Worm (Caenorhabditis elegans) whole organism, mixed stage, embryonic: Measurements from ENCODE around the gene pas-2.

Experiments used
- M03D4.4 ChIP-seq: sonication (generic microtip); optimal IDR thresholded peaks from 2 replicates; lab custom pipeline; 2017; ENCODE audit warnings: mild to moderate bottlenecking, missing genetic modification characterization, missing compliant biosample characterization
- bed-3 ChIP-seq: fragments of 200-800 bp; sonication (Bioruptor generic); optimal IDR thresholded peaks from 3 replicates; lab custom pipeline; 2018; ENCODE audit warnings: mild to moderate bottlenecking, missing genetic modification characterization, moderate library complexity, missing compliant biosample characterization
- blmp-1 ChIP-seq: fragments of 150-350 bp; optimal IDR thresholded peaks from 2 replicates; lab custom pipeline; 2014; ENCODE audit warnings: missing biosample characterization, missing genetic modification characterization
- ceh-39 ChIP-seq: fragments of 150-350 bp; optimal IDR thresholded peaks from 2 replicates; lab custom pipeline; 2014; ENCODE audit warnings: missing biosample characterization, missing genetic modification characterization
- ceh-43 ChIP-seq: fragments of 200-800 bp; sonication (Bioruptor generic); optimal IDR thresholded peaks from 2 replicates; lab custom pipeline; 2018; ENCODE audit warnings: mild to moderate bottlenecking, missing genetic modification characterization, moderate library complexity, missing compliant biosample characterization
- ceh-83 ChIP-seq: fragments of 200-800 bp; sonication (Bioruptor generic); optimal IDR thresholded peaks from 2 replicates; lab custom pipeline; 2018; ENCODE audit warnings: mild to moderate bottlenecking, missing genetic modification characterization, missing compliant biosample characterization
- ces-1 ChIP-seq: fragments of 150-350 bp; optimal IDR thresholded peaks from 2 replicates; lab custom pipeline; 2014; ENCODE audit warnings: missing biosample characterization, missing genetic modification reagents, missing genetic modification characterization
- cnd-1 ChIP-seq: fragments of 200-800 bp; sonication (Bioruptor generic); optimal IDR thresholded peaks from 2 replicates; lab custom pipeline; 2018; ENCODE audit warnings: mild to moderate bottlenecking, missing genetic modification characterization, missing compliant biosample characterization
- drap-1 ChIP-seq: fragments of 200-800 bp; sonication (Bioruptor generic); optimal IDR thresholded peaks from 3 replicates; lab custom pipeline; 2018; ENCODE audit warnings: mild to moderate bottlenecking, missing genetic modification characterization, missing compliant biosample characterization
- elt-1 ChIP-seq: sonication (generic microtip); optimal IDR thresholded peaks from 2 replicates; lab custom pipeline; 2017; ENCODE audit warnings: missing genetic modification characterization, mild to moderate bottlenecking, missing compliant biosample characterization, antibody characterized with exemption, moderate library complexity, borderline replicate concordance; ENCODE audit not compliant: insufficient read depth
- elt-3 ChIP-seq: fragments of 150-350 bp; optimal IDR thresholded peaks from 2 replicates; lab custom pipeline; 2014; ENCODE audit warnings: missing biosample characterization, missing genetic modification characterization
- flh-1 ChIP-seq: fragments of 200-800 bp; sonication (Bioruptor generic); optimal IDR thresholded peaks from 2 replicates; lab custom pipeline; 2018; ENCODE audit warnings: mild to moderate bottlenecking, missing genetic modification characterization, moderate library complexity, missing compliant biosample characterization
- lin-13 ChIP-seq: fragments of 150-350 bp; optimal IDR thresholded peaks from 2 replicates; lab custom pipeline; 2014; ENCODE audit warnings: missing biosample characterization, missing genetic modification characterization
- lin-32 ChIP-seq: fragments of 200-800 bp; sonication (Bioruptor generic); optimal IDR thresholded peaks from 2 replicates; lab custom pipeline; 2018; ENCODE audit warnings: mild to moderate bottlenecking, missing genetic modification characterization, missing compliant biosample characterization
- lsy-2 ChIP-seq: fragments of 150-350 bp; optimal IDR thresholded peaks from 2 replicates; lab custom pipeline; 2014; ENCODE audit warnings: missing biosample characterization, missing genetic modification characterization
- mep-1 ChIP-seq: fragments of 150-350 bp; optimal IDR thresholded peaks from 2 replicates; lab custom pipeline; 2017; ENCODE audit warnings: missing biosample characterization, missing genetic modification reagents, missing genetic modification characterization, inconsistent platforms
- mls-2 ChIP-seq: sonication (generic microtip); optimal IDR thresholded peaks from 2 replicates; lab custom pipeline; 2016; ENCODE audit warnings: mild to moderate bottlenecking, missing genetic modification characterization, moderate library complexity, missing compliant biosample characterization
- nhr-12 ChIP-seq: fragments of 150-350 bp; optimal IDR thresholded peaks from 2 replicates; lab custom pipeline; 2014; ENCODE audit warnings: missing biosample characterization, missing genetic modification characterization
- nhr-2 ChIP-seq: fragments of 150-350 bp; optimal IDR thresholded peaks from 2 replicates; lab custom pipeline; 2014; ENCODE audit warnings: missing biosample characterization, missing genetic modification characterization
- nhr-237 ChIP-seq: fragments of 150-350 bp; optimal IDR thresholded peaks from 2 replicates; lab custom pipeline; 2014; ENCODE audit warnings: missing biosample characterization, missing genetic modification characterization
- nhr-28 ChIP-seq: fragments of 150-350 bp; optimal IDR thresholded peaks from 2 replicates; lab custom pipeline; 2014; ENCODE audit warnings: missing biosample characterization, missing genetic modification characterization
- nhr-76 ChIP-seq: sonication (generic microtip); optimal IDR thresholded peaks from 2 replicates; lab custom pipeline; 2017; ENCODE audit warnings: missing biosample characterization, missing genetic modification characterization
- pha-4 ChIP-seq: fragments of 150-350 bp; optimal IDR thresholded peaks from 2 replicates; lab custom pipeline; 2018; ENCODE audit warnings: missing biosample characterization, missing genetic modification reagents, missing genetic modification characterization
- sem-2 ChIP-seq: fragments of 200-800 bp; sonication (Bioruptor generic); optimal IDR thresholded peaks from 2 replicates; lab custom pipeline; 2018; ENCODE audit warnings: mild to moderate bottlenecking, missing genetic modification characterization, missing compliant biosample characterization
- sptf-1 ChIP-seq: sonication (generic microtip); optimal IDR thresholded peaks from 2 replicates; lab custom pipeline; 2017; ENCODE audit warnings: mild to moderate bottlenecking, missing genetic modification characterization, moderate library complexity, missing compliant biosample characterization
- tbx-8 ChIP-seq: fragments of 200-800 bp; sonication (Bioruptor generic); optimal IDR thresholded peaks from 2 replicates; lab custom pipeline; 2018; ENCODE audit warnings: mild to moderate bottlenecking, missing genetic modification characterization, moderate library complexity, missing compliant biosample characterization
- unc-120 ChIP-seq: sonication (generic microtip); optimal IDR thresholded peaks from 2 replicates; lab custom pipeline; 2017; ENCODE audit warnings: missing genetic modification characterization, missing compliant biosample characterization; ENCODE audit not compliant: poor library complexity, severe bottlenecking
- unc-39 ChIP-seq: fragments of 150-350 bp; optimal IDR thresholded peaks from 2 replicates; lab custom pipeline; 2014; ENCODE audit warnings: missing biosample characterization, missing genetic modification characterization
- unc-62 ChIP-seq: fragments of 150-350 bp; optimal IDR thresholded peaks from 2 replicates; lab custom pipeline; 2014; ENCODE audit warnings: missing biosample characterization, missing genetic modification reagents, missing genetic modification characterization
- zip-8 ChIP-seq: fragments of 150-350 bp; optimal IDR thresholded peaks from 2 replicates; lab custom pipeline; 2014; ENCODE audit warnings: missing biosample characterization, missing genetic modification characterization
- ztf-11 ChIP-seq: fragments of 150-350 bp; optimal IDR thresholded peaks from 2 replicates; lab custom pipeline; 2014; ENCODE audit warnings: missing biosample characterization, missing genetic modification characterization

pas-2 gene

DNA sequence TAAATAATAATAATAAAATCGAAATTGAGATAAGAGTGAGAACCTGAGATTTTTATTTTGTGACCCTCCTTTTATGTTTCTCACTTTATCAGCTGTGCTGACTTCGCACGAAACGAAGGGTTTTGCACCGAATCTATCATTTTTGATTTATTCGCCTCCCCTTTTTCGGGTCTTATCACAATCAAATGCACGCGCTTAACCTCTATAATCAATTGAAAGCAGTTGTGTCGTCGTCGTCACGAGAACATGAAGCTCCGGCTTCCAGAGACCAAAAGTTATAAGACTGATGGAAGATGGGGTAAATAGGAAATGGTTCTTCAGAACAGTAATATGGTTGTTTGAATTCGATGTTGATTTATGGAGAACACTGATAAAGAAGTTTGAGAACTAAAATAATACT lies 31.0 kb downstream of the pas-2 start, which contains the start of gene D1054.18:
TSS of gene D1054.18 (minus strand) at position 45 of the 400 bp plus-strand sequence.
- TF ChIP-seq nhr-12 (no peak), blmp-1 (tag; lab: Kevin White, UChicago) (no peak), drap-1 (no peak), ceh-39 (tag; lab: Kevin White, UChicago) (no peak), sem-2 (GFP tag; lab: Kevin White, UChicago) (no peak), unc-120 (tag; lab: Kevin White, UChicago) (no peak), mep-1 (tag; lab: Kevin White, UChicago) (no peak), tbx-8 (GFP tag; lab: Kevin White, UChicago) (no peak), ces-1 (GFP tag; lab: Kevin White, UChicago) (no peak), pha-4 (no peak), ceh-83 (GFP tag; lab: Kevin White, UChicago) (no peak), lin-32 (GFP tag; lab: Kevin White, UChicago) (no peak), nhr-76 (tag; lab: Kevin White, UChicago) (no peak), bed-3 (GFP tag; lab: Kevin White, UChicago) (no peak)

- TF ChIP-seq nhr-2 (tag; lab: Kevin White, UChicago) (no peak), mep-1 (tag; lab: Kevin White, UChicago) (no peak), blmp-1 (tag; lab: Kevin White, UChicago) (no peak), bed-3 (GFP tag; lab: Kevin White, UChicago) (no peak), unc-120 (tag; lab: Kevin White, UChicago) (no peak), nhr-76 (tag; lab: Kevin White, UChicago) (no peak), unc-62 (GFP tag; lab: Kevin White, UChicago) (no peak), mls-2 (tag; lab: Kevin White, UChicago) (no peak), zip-8 (tag; lab: Kevin White, UChicago) (no peak), ces-1 (GFP tag; lab: Kevin White, UChicago) (no peak), lin-32 (GFP tag; lab: Kevin White, UChicago) (no peak), elt-1 (tag; lab: Kevin White, UChicago) (no peak), unc-39 (tag; lab: Kevin White, UChicago) (no peak), nhr-28 (no peak), nhr-237 (tag; lab: Kevin White, UChicago) (no peak), ceh-43 (no peak), elt-3 (tag; lab: Kevin White, UChicago) (no peak), lin-13 (tag; lab: Kevin White, UChicago) (no peak)
These were observed 31.9 kb downstream of the pas-2 start for ce11 chrV:10802060-10802459.

- no peak for TF ChIP-seq ztf-11 (tag; lab: Kevin White, UChicago)
- no peak for TF ChIP-seq nhr-237 (tag; lab: Kevin White, UChicago)
- TF ChIP-seq sptf-1 (tag; lab: Kevin White, UChicago): no peak
These were observed 34.2 kb downstream of the pas-2 start, which contains the start of gene secs-1 for ce11 chrV:10804374-10804773. Gene secs-1 (minus strand): TSS chrV:10804474.

DNA sequence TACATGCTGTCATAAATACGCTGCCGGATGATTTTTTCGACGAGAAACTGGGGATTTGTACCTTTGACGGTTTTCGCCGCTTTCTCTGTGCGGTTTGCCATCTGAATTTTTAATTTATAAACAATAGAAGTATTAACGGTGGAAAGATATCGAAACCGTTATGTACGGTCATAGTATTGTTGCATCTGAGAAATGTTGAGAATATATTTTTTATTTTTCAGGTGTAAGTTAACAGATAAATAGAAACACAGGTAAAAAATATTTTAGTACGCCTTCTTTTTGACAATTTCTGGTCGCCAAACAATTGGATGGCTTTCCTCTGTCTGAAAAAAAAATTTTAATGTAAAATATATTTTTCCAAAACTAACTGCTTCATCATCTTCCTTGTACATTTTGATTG lies 35.8 kb downstream of the pas-2 start, which contains the start of gene prp-38:
TSS of gene prp-38 (minus strand) at position 101 of the 400 bp plus-strand sequence.
- TF ChIP-seq mls-2 (tag; lab: Kevin White, UChicago) (no peak), ceh-43 (no peak), lin-32 (GFP tag; lab: Kevin White, UChicago) (no peak), unc-62 (GFP tag; lab: Kevin White, UChicago) (no peak), nhr-12 (no peak), M03D4.4 (tag; lab: Kevin White, UChicago) (no peak), flh-1 (GFP tag; lab: Kevin White, UChicago) (no peak), nhr-76 (tag; lab: Kevin White, UChicago) (no peak), elt-1 (tag; lab: Kevin White, UChicago) (no peak), lsy-2 (tag; lab: Kevin White, UChicago) (no peak), ztf-11 (tag; lab: Kevin White, UChicago) (no peak), cnd-1 (tag; lab: Kevin White, UChicago) (no peak), elt-3 (tag; lab: Kevin White, UChicago) (no peak), unc-120 (tag; lab: Kevin White, UChicago) (no peak), unc-39 (tag; lab: Kevin White, UChicago) (no peak)
